Worm (Caenorhabditis elegans) whole organism, mixed stage, embryonic: ENCODE results near the gene mrps-5.
A peak's percentile ranks its signal among the peaks of the same experiment; 100 is the strongest.

Source experiments
- blmp-1 ChIP-seq: fragments of 150-350 bp; optimal IDR thresholded peaks from 2 replicates; lab custom pipeline; 2014; ENCODE audit warnings: missing biosample characterization, missing genetic modification characterization
- ceh-39 ChIP-seq: fragments of 150-350 bp; optimal IDR thresholded peaks from 2 replicates; lab custom pipeline; 2014; ENCODE audit warnings: missing biosample characterization, missing genetic modification characterization
- ceh-43 ChIP-seq: fragments of 200-800 bp; sonication (Bioruptor generic); optimal IDR thresholded peaks from 2 replicates; lab custom pipeline; 2018; ENCODE audit warnings: mild to moderate bottlenecking, missing genetic modification characterization, moderate library complexity, missing compliant biosample characterization
- ceh-83 ChIP-seq: fragments of 200-800 bp; sonication (Bioruptor generic); optimal IDR thresholded peaks from 2 replicates; lab custom pipeline; 2018; ENCODE audit warnings: mild to moderate bottlenecking, missing genetic modification characterization, missing compliant biosample characterization
- ces-1 ChIP-seq: fragments of 150-350 bp; optimal IDR thresholded peaks from 2 replicates; lab custom pipeline; 2014; ENCODE audit warnings: missing biosample characterization, missing genetic modification reagents, missing genetic modification characterization
- cnd-1 ChIP-seq: fragments of 200-800 bp; sonication (Bioruptor generic); optimal IDR thresholded peaks from 2 replicates; lab custom pipeline; 2018; ENCODE audit warnings: mild to moderate bottlenecking, missing genetic modification characterization, missing compliant biosample characterization
- drap-1 ChIP-seq: fragments of 200-800 bp; sonication (Bioruptor generic); optimal IDR thresholded peaks from 3 replicates; lab custom pipeline; 2018; ENCODE audit warnings: mild to moderate bottlenecking, missing genetic modification characterization, missing compliant biosample characterization
- elt-1 ChIP-seq: sonication (generic microtip); optimal IDR thresholded peaks from 2 replicates; lab custom pipeline; 2017; ENCODE audit warnings: missing genetic modification characterization, mild to moderate bottlenecking, missing compliant biosample characterization, antibody characterized with exemption, moderate library complexity, borderline replicate concordance; ENCODE audit not compliant: insufficient read depth
- elt-3 ChIP-seq: fragments of 150-350 bp; optimal IDR thresholded peaks from 2 replicates; lab custom pipeline; 2014; ENCODE audit warnings: missing biosample characterization, missing genetic modification characterization
- flh-1 ChIP-seq: fragments of 200-800 bp; sonication (Bioruptor generic); optimal IDR thresholded peaks from 2 replicates; lab custom pipeline; 2018; ENCODE audit warnings: mild to moderate bottlenecking, missing genetic modification characterization, moderate library complexity, missing compliant biosample characterization
- ham-2 ChIP-seq: fragments of 200-800 bp; sonication (Bioruptor generic); optimal IDR thresholded peaks from 2 replicates; lab custom pipeline; 2018; ENCODE audit warnings: mild to moderate bottlenecking, missing genetic modification characterization, missing compliant biosample characterization
- hlh-1 ChIP-seq: fragments of 150-350 bp; optimal IDR thresholded peaks from 2 replicates; lab custom pipeline; 2014; ENCODE audit warnings: missing biosample characterization, missing genetic modification reagents, missing genetic modification characterization
- lin-13 ChIP-seq: fragments of 150-350 bp; optimal IDR thresholded peaks from 2 replicates; lab custom pipeline; 2014; ENCODE audit warnings: missing biosample characterization, missing genetic modification characterization
- lsy-2 ChIP-seq: fragments of 150-350 bp; optimal IDR thresholded peaks from 2 replicates; lab custom pipeline; 2014; ENCODE audit warnings: missing biosample characterization, missing genetic modification characterization
- mab-5 ChIP-seq: fragments of 150-350 bp; optimal IDR thresholded peaks from 2 replicates; lab custom pipeline; 2014; ENCODE audit warnings: missing biosample characterization, missing genetic modification characterization
- mep-1 ChIP-seq: fragments of 150-350 bp; optimal IDR thresholded peaks from 2 replicates; lab custom pipeline; 2017; ENCODE audit warnings: missing biosample characterization, missing genetic modification reagents, missing genetic modification characterization, inconsistent platforms
- mls-2 ChIP-seq: sonication (generic microtip); optimal IDR thresholded peaks from 2 replicates; lab custom pipeline; 2016; ENCODE audit warnings: mild to moderate bottlenecking, missing genetic modification characterization, moderate library complexity, missing compliant biosample characterization
- nhr-12 ChIP-seq: fragments of 150-350 bp; optimal IDR thresholded peaks from 2 replicates; lab custom pipeline; 2014; ENCODE audit warnings: missing biosample characterization, missing genetic modification characterization
- nhr-76 ChIP-seq: sonication (generic microtip); optimal IDR thresholded peaks from 2 replicates; lab custom pipeline; 2017; ENCODE audit warnings: missing biosample characterization, missing genetic modification characterization
- pha-4 ChIP-seq: fragments of 150-350 bp; optimal IDR thresholded peaks from 2 replicates; lab custom pipeline; 2018; ENCODE audit warnings: missing biosample characterization, missing genetic modification reagents, missing genetic modification characterization
- sem-2 ChIP-seq: fragments of 200-800 bp; sonication (Bioruptor generic); optimal IDR thresholded peaks from 2 replicates; lab custom pipeline; 2018; ENCODE audit warnings: mild to moderate bottlenecking, missing genetic modification characterization, missing compliant biosample characterization
- snpc-4 ChIP-seq: fragments of 150-350 bp; optimal IDR thresholded peaks from 2 replicates; lab custom pipeline; 2014; ENCODE audit warnings: missing biosample characterization, missing genetic modification characterization
- sptf-1 ChIP-seq: sonication (generic microtip); optimal IDR thresholded peaks from 2 replicates; lab custom pipeline; 2017; ENCODE audit warnings: mild to moderate bottlenecking, missing genetic modification characterization, moderate library complexity, missing compliant biosample characterization
- unc-120 ChIP-seq: sonication (generic microtip); optimal IDR thresholded peaks from 2 replicates; lab custom pipeline; 2017; ENCODE audit warnings: missing genetic modification characterization, missing compliant biosample characterization; ENCODE audit not compliant: poor library complexity, severe bottlenecking
- unc-39 ChIP-seq: fragments of 150-350 bp; optimal IDR thresholded peaks from 2 replicates; lab custom pipeline; 2014; ENCODE audit warnings: missing biosample characterization, missing genetic modification characterization
- unc-62 ChIP-seq: fragments of 150-350 bp; optimal IDR thresholded peaks from 2 replicates; lab custom pipeline; 2014; ENCODE audit warnings: missing biosample characterization, missing genetic modification reagents, missing genetic modification characterization
- zip-8 ChIP-seq: fragments of 150-350 bp; optimal IDR thresholded peaks from 2 replicates; lab custom pipeline; 2014; ENCODE audit warnings: missing biosample characterization, missing genetic modification characterization
- ztf-11 ChIP-seq: fragments of 150-350 bp; optimal IDR thresholded peaks from 2 replicates; lab custom pipeline; 2014; ENCODE audit warnings: missing biosample characterization, missing genetic modification characterization

Gene mrps-5

DNA sequence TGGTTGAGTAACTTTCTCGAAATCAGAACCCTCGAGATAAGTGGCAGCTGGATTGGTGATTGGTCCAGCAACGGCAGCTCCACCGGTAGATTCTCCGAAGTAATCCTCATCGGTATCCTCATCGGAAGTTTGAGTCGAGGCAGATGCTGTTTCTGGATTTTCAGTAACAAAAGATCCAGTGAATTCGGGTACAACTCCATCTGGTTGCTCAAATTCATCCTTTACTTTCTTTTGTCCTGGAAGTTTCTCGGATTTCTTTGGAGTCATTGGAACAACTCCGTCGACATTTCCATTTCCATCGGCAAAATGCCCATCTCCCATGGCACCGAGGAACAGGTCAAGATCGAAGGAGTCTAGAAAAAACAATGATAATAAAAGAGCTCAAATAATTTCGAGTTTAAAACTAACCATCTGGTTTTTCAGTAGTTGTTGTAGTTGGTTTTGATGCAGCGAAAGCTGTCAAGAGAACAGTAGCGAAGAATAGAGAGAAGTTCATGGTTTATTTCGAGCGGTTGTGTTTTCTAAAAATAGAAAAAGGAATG, 10.5 kb upstream of the mrps-5 start, which contains the start of gene F45D3.4:
TSS of gene F45D3.4 (minus strand) at position 521 of the 542 bp plus-strand sequence.
- no peak for TF ChIP-seq sem-2 (GFP tag; lab: Kevin White, UChicago)
- no peak for TF ChIP-seq unc-120 (tag; lab: Kevin White, UChicago)
- TF ChIP-seq flh-1, result no peak
- no peak for TF ChIP-seq nhr-76 (tag; lab: Kevin White, UChicago)
- TF ChIP-seq elt-3 (tag; lab: Kevin White, UChicago), result no peak
- TF ChIP-seq lsy-2 (tag; lab: Kevin White, UChicago), result no peak
- no peak for TF ChIP-seq unc-62 (GFP tag; lab: Kevin White, UChicago)
- TF ChIP-seq mls-2 (tag; lab: Kevin White, UChicago), result no peak
- TF ChIP-seq ztf-11 (tag; lab: Kevin White, UChicago), result no peak
- TF ChIP-seq ces-1 (GFP tag; lab: Kevin White, UChicago), result no peak
- TF ChIP-seq cnd-1, result no peak
- no peak for TF ChIP-seq elt-1 (tag; lab: Kevin White, UChicago)
- no peak for TF ChIP-seq mab-5 (tag; lab: Kevin White, UChicago)
- no peak for TF ChIP-seq mep-1 (tag; lab: Kevin White, UChicago)
- TF ChIP-seq nhr-12 (tag; lab: Kevin White, UChicago), result no peak
- no peak for TF ChIP-seq drap-1 (GFP tag; lab: Kevin White, UChicago)
- TF ChIP-seq ham-2 (GFP tag; lab: Kevin White, UChicago), result no peak
- no peak for TF ChIP-seq blmp-1

DNA sequence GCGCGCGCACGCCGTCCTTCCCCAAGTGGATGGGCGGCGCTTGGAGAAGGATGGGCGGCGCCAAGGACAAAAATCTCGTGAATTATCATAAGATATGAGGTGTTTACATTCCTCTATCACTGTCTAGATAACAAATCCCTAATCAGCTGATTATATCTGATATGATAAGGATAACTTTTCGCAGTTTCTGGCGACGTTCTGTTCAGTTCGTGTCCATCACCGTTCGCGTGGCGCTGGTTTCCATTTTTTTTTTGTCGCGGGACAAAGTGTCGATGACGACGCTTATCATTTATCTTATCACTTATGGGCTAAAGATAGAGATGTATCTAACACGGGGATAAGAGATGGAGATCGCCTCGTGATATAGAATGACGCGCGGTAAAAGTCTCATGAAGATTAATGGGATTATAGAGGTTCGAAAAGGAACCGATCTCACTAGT, 10.0 kb upstream of the mrps-5 start:
- TF ChIP-seq elt-1 (tag; lab: Kevin White, UChicago), result peak; percentile 81
- peak; percentile 35 for TF ChIP-seq ham-2 (GFP tag; lab: Kevin White, UChicago)
- no peak for TF ChIP-seq blmp-1
- TF ChIP-seq elt-3 (tag; lab: Kevin White, UChicago), result peak; percentile 92
- TF ChIP-seq, all 35 proteins: peak for 3

DNA sequence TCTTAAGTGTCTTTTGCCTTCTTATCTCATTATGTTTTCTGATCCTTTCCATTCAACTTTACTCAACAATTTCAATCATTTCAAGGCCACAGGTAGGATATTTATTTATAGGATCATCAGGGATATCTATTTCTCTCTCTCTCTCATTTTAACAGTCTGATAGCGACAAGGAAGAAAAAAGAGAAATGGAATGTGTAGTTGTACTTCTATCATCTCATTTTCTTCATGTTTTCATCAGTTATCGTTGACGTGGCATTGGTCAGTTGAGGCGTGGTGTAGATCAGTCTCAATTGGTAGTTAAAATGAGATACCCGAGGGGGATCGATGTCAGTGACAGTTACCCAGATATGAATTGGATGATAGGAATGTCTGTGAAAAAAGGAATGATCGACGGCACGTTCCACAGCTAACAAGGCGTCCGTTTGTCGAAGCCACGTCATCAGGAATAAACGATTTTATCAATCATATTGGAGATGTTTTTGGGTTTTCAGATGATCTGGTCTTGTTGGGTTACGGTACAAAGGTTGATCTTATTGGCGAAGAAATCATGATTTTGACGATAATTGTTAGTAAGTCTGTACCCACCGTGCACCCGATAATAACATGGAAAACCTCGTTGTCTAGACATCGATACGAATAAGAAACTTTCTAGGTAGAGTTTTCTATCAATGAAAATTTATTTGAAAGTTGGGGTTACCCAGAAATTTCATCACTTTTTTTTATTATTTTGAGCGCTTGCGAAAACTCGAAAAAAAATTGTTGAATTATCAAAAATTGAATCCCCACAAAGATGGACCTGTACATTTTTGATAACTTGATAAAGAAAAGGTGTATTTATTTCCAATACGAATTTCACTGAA, 8.9 kb upstream of the mrps-5 start:
- TF ChIP-seq elt-1 (tag; lab: Kevin White, UChicago), result no peak
- no peak for TF ChIP-seq lsy-2 (tag; lab: Kevin White, UChicago)

DNA sequence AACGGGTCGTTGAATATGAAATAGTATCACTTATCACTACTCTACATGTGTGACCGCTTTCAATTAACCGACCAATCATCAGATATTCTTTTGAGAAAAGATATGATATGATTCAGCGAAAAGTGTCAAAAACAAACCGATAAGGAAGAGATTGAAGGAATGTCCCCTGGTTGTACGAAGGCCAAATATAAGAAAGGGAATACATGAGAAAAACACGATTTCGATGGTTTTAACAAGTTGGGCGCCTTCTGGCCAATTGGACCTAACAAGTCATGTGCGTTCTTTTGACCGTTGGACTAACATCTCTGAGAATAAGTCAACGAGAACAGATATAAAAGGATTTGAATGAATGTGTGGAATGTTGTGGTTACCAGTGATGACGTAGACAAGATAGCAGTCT, 7.4 kb upstream of the mrps-5 start:
- no peak for TF ChIP-seq elt-1 (tag; lab: Kevin White, UChicago)
- TF ChIP-seq ham-2 (GFP tag; lab: Kevin White, UChicago), result no peak
- TF ChIP-seq nhr-12 (tag; lab: Kevin White, UChicago), result no peak
- no peak for TF ChIP-seq pha-4 (tag; lab: Kevin White, UChicago)
- no peak for TF ChIP-seq snpc-4 (tag; lab: Kevin White, UChicago)

DNA sequence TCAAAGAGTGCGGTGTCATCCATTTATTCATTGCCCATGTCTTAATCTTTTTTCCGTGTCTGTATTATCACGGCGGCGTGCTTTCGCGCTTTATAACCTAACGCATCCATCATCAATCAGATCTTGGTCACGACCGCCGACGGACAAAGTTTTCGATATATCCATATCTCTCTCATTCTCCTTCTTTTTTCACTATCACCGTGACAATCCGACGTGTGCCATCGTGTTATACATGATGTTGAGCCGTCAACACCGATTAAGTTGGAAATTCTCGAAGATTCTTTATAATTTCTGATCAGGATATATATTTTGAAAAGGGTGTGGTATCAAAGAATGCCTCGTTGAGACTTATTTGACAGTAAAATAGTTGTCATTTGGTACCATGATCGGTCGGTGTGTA, 6.4 kb upstream of the mrps-5 start:
- no peak for TF ChIP-seq blmp-1
- TF ChIP-seq mab-5 (tag; lab: Kevin White, UChicago), result no peak
- no peak for TF ChIP-seq ceh-43 (GFP tag; lab: Kevin White, UChicago)

DNA sequence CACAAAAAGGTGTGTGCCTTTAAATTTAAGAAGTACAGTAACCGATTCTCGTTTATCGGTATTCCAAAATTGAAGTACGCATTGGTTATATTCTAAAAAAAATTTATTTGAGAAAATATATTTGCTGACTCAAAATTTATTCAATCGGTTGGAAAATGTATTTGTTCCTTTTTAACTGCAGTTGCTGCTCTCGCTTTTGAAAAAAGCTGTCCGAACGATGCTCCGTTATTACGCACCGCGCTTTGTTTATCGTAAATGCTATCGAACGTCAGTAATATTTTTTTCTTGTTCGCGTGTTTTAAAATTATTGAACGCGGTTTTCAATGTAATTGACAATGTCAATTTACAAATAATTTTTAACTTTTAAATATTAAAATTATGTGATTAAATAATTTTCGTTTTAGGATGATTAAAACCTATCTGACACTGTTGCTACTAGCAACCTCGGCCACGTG, 2.9 kb upstream of the mrps-5 start, which contains the start of gene sel-1:
TSS of gene sel-1 (plus strand) at position 405 of the 455 bp plus-strand sequence.
- TF ChIP-seq cnd-1 (no peak), snpc-4 (tag; lab: Kevin White, UChicago) (no peak), nhr-12 (tag; lab: Kevin White, UChicago) (no peak), nhr-76 (tag; lab: Kevin White, UChicago) (no peak), pha-4 (tag; lab: Kevin White, UChicago) (no peak), elt-3 (tag; lab: Kevin White, UChicago) (no peak), ceh-39 (no peak), ceh-43 (GFP tag; lab: Kevin White, UChicago) (no peak), unc-39 (no peak), ham-2 (GFP tag; lab: Kevin White, UChicago) (no peak), mls-2 (tag; lab: Kevin White, UChicago) (no peak), hlh-1 (tag; lab: Kevin White, UChicago) (no peak), ceh-83 (no peak), sptf-1 (tag; lab: Kevin White, UChicago) (no peak), blmp-1 (no peak), lsy-2 (tag; lab: Kevin White, UChicago) (no peak), lin-13 (tag; lab: Kevin White, UChicago) (no peak), elt-1 (tag; lab: Kevin White, UChicago) (no peak), zip-8 (no peak), mep-1 (tag; lab: Kevin White, UChicago) (no peak)
